5 fruit fly cellular contexts compared by ENCODE assay signal in the genomic region with DNA sequence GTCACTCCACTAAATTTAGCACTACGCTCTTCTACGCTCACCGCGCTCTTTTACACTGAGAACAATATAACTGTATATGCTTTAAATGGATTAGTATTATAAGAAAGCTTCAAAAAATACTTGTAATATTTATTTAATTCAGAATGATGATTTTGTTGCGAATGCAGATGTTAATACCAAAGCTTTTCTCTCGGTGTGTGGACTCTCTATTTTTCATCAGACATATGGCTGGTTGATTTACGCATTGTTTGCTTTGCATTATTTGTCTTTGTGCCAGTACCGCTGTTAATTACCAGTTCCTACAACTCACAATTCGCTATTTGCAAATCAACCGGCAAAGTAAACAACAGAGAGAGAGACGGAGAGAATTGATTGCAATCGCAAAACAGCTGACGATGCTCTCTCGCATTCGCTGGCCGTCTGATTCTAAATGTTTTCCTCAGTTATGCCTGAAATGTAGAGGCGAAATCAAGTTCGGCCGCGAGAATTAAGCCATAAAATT.
A peak's percentile ranks its signal among the peaks of the same experiment; 100 is the strongest.
TF ChIP-seq lines count a peak whose summit lies in the region.

No protein-coding gene starts in this region.

- TF ChIP-seq CTCF in whole organism, embryonic (GFP tag; optimal IDR thresholded peaks at IDR 0.05; lab: Kevin White, UChicago), result peak; percentile 41

TF ChIP-seq in whole organism, adult, 20 proteins besides CTCF, POLR2A, EP300 and RAD21 (continues in another document):
- TF ChIP-seq Mnt (GFP tag; optimal IDR thresholded peaks at IDR 0.05; lab: Kevin White, UChicago) (peak; percentile 98), CG33017 (tag; optimal IDR thresholded peaks at IDR 0.05; lab: Kevin White, UChicago) (peak; percentile 100), pad (GFP tag; optimal IDR thresholded peaks at IDR 0.05; lab: Kevin White, UChicago) (peak; percentile 96), kay (GFP tag; lab: Kevin White, UChicago; ENCODE audit: borderline replicate concordance) (peak; percentile 96), toe (GFP tag; optimal IDR thresholded peaks at IDR 0.05; lab: Kevin White, UChicago) (peak; percentile 97), tj (GFP tag; optimal IDR thresholded peaks at IDR 0.05; lab: Kevin White, UChicago) (peak; percentile 95), CG14711 (tag; optimal IDR thresholded peaks at IDR 0.05; lab: Kevin White, UChicago) (peak; percentile 96), bab1 (GFP tag; optimal IDR thresholded peaks at IDR 0.05; lab: Kevin White, UChicago) (peak; percentile 99), CG12768 (GFP tag; optimal IDR thresholded peaks at IDR 0.05; lab: Kevin White, UChicago) (peak; percentile 99), CG11617 (GFP tag; optimal IDR thresholded peaks at IDR 0.05; lab: Kevin White, UChicago) (peak; percentile 99), CG7101 (tag; optimal IDR thresholded peaks at IDR 0.05; lab: Kevin White, UChicago) (peak; percentile 99), Clk (GFP tag; optimal IDR thresholded peaks at IDR 0.05; lab: Kevin White, UChicago) (peak; percentile 96), cic (GFP tag; optimal IDR thresholded peaks at IDR 0.05; lab: Kevin White, UChicago) (peak; percentile 99), ovo (GFP tag; optimal IDR thresholded peaks at IDR 0.05; lab: Kevin White, UChicago) (peak; percentile 98), cnc (optimal IDR thresholded peaks at IDR 0.05; lab: Kevin White, UChicago) (no peak), CG7045 (GFP tag; optimal IDR thresholded peaks at IDR 0.05; lab: Kevin White, UChicago) (peak; percentile 99), Crg-1 (GFP tag; optimal IDR thresholded peaks at IDR 0.05; lab: Kevin White, UChicago) (peak; percentile 99)

TF ChIP-seq in whole organism, embryonic, 481 proteins besides CTCF, POLR2A, EP300 and RAD21 (continues in another document):
- TF ChIP-seq ato (GFP tag; IDR thresholded peaks at IDR 0.05; lab: Robert Waterston, UW; ENCODE audit: partially characterized antibody) (no peak), vnd (GFP tag; IDR thresholded peaks at IDR 0.05; lab: Robert Waterston, UW; ENCODE audit: partially characterized antibody) (no peak), D19A (tag; optimal IDR thresholded peaks at IDR 0.05; lab: Kevin White, UChicago) (peak; percentile 89), Atf-2 (GFP tag; optimal IDR thresholded peaks at IDR 0.05; lab: Kevin White, UChicago) (peak; percentile 94), Side (GFP tag; optimal IDR thresholded peaks at IDR 0.05; lab: Kevin White, UChicago) (peak; percentile 94), repo (GFP tag; optimal IDR thresholded peaks at IDR 0.05; lab: Kevin White, UChicago) (peak; percentile 88), GATAe (GFP tag; conservative IDR thresholded peaks at IDR 0.05; lab: Robert Waterston, UW) (peak; percentile 84), ftz-f1 (GFP tag; optimal IDR thresholded peaks at IDR 0.05; lab: Kevin White, UChicago) (peak; percentile 68), Oaz (GFP tag; IDR thresholded peaks at IDR 0.05; lab: Robert Waterston, UW) (peak; percentile 96), Pdp1 (GFP tag; optimal IDR thresholded peaks at IDR 0.05; lab: Kevin White, UChicago) (peak; percentile 94 to 96), Dip3 (GFP tag; optimal IDR thresholded peaks at IDR 0.05; lab: Kevin White, UChicago) (peak; percentile 96), pita (GFP tag; optimal IDR thresholded peaks at IDR 0.05; lab: Kevin White, UChicago) (no peak), tgo (GFP tag; IDR thresholded peaks at IDR 0.05; lab: Robert Waterston, UW) (peak; percentile 98), CG7987 (GFP tag; optimal IDR thresholded peaks at IDR 0.05; lab: Kevin White, UChicago) (peak; percentile 89), Opbp (GFP tag; IDR thresholded peaks at IDR 0.05; lab: Robert Waterston, UW; ENCODE audit: partially characterized antibody) (no peak), pzg (GFP tag; optimal IDR thresholded peaks at IDR 0.05; lab: Kevin White, UChicago) (peak; percentile 26)

TF ChIP-seq in whole organism, prepupa, 60 proteins besides CTCF, POLR2A, EP300 and RAD21 (continues in another document):
- peak; percentile 98 for TF ChIP-seq dsx (GFP tag; optimal IDR thresholded peaks at IDR 0.05; lab: Kevin White, UChicago; ENCODE audit: poor library complexity, severe bottlenecking)
- peak; percentile 98 for TF ChIP-seq topi (GFP tag; optimal IDR thresholded peaks at IDR 0.05; lab: Kevin White, UChicago)
- TF ChIP-seq CG6276 (GFP tag; optimal IDR thresholded peaks at IDR 0.05; lab: Kevin White, UChicago), result peak; percentile 97
- TF ChIP-seq Hr38 (GFP tag; optimal IDR thresholded peaks at IDR 0.05; lab: Kevin White, UChicago), result peak; percentile 85
- TF ChIP-seq CG9139 (GFP tag; optimal IDR thresholded peaks at IDR 0.05; lab: Kevin White, UChicago), result peak; percentile 97
- TF ChIP-seq lz (GFP tag; optimal IDR thresholded peaks at IDR 0.05; lab: Kevin White, UChicago), result peak; percentile 98
- peak; percentile 98 for TF ChIP-seq Lpt (GFP tag; optimal IDR thresholded peaks at IDR 0.05; lab: Kevin White, UChicago)
- TF ChIP-seq ss (GFP tag; optimal IDR thresholded peaks at IDR 0.05; lab: Kevin White, UChicago), result peak; percentile 97 to 99
- TF ChIP-seq Sox14 (GFP tag; optimal IDR thresholded peaks at IDR 0.05; lab: Kevin White, UChicago), result peak; percentile 99
- TF ChIP-seq CG7368 (GFP tag; optimal IDR thresholded peaks at IDR 0.05; lab: Kevin White, UChicago), result peak; percentile 98
- TF ChIP-seq Gug (GFP tag; IDR thresholded peaks at IDR 0.05; lab: Robert Waterston, UW), result peak; percentile 99
- TF ChIP-seq acj6 (GFP tag; optimal IDR thresholded peaks at IDR 0.05; lab: Kevin White, UChicago), result peak; percentile 98
- peak; percentile 95 for TF ChIP-seq CG11902 (GFP tag; optimal IDR thresholded peaks at IDR 0.05; lab: Kevin White, UChicago)
- peak; percentile 100 for TF ChIP-seq CG15336 (GFP tag; IDR thresholded peaks at IDR 0.05; lab: Robert Waterston, UW)
- peak; percentile 85 for TF ChIP-seq CG6854 (GFP tag; optimal IDR thresholded peaks at IDR 0.05; lab: Kevin White, UChicago)
- peak; percentile 96 for TF ChIP-seq dac (GFP tag; optimal IDR thresholded peaks at IDR 0.05; lab: Kevin White, UChicago)
- peak; percentile 99 for TF ChIP-seq CG32006 (GFP tag; optimal IDR thresholded peaks at IDR 0.05; lab: Kevin White, UChicago)

TF ChIP-seq in whole organism, pupa, 21 proteins besides CTCF, POLR2A, EP300 and RAD21 (continues in another document):
- peak; percentile 98 for TF ChIP-seq CG8159 (tag; optimal IDR thresholded peaks at IDR 0.05; lab: Kevin White, UChicago)
- TF ChIP-seq Pif1A (GFP tag; optimal IDR thresholded peaks at IDR 0.05; lab: Kevin White, UChicago), result peak; percentile 99
- TF ChIP-seq fd96Ca (GFP tag; IDR thresholded peaks at IDR 0.05; lab: Robert Waterston, UW), result peak; percentile 99
- peak; percentile 100 for TF ChIP-seq CG4496 (GFP tag; IDR thresholded peaks at IDR 0.05; lab: Robert Waterston, UW)
- peak; percentile 98 for TF ChIP-seq CG9948 (tag; optimal IDR thresholded peaks at IDR 0.05; lab: Kevin White, UChicago)
- TF ChIP-seq CG12605 (GFP tag; IDR thresholded peaks at IDR 0.05; lab: Robert Waterston, UW), result peak; percentile 100
- peak; percentile 96 for TF ChIP-seq CG13204 (GFP tag; optimal IDR thresholded peaks at IDR 0.05; lab: Kevin White, UChicago)
- TF ChIP-seq CG15710 (tag; optimal IDR thresholded peaks at IDR 0.05; lab: Kevin White, UChicago), result peak; percentile 99
- peak; percentile 97 for TF ChIP-seq Snoo (tag; optimal IDR thresholded peaks at IDR 0.05; lab: Kevin White, UChicago)
- peak; percentile 99 for TF ChIP-seq rn (GFP tag; IDR thresholded peaks at IDR 0.05; lab: Robert Waterston, UW)
- TF ChIP-seq gl (tag; optimal IDR thresholded peaks at IDR 0.05; lab: Kevin White, UChicago), result peak; percentile 98
- peak; percentile 99 for TF ChIP-seq CG34367 (tag; optimal IDR thresholded peaks at IDR 0.05; lab: Kevin White, UChicago)
- TF ChIP-seq Ets98B (GFP tag; IDR thresholded peaks at IDR 0.05; lab: Robert Waterston, UW), result peak; percentile 99
- peak; percentile 99 for TF ChIP-seq CG8301 (tag; optimal IDR thresholded peaks at IDR 0.05; lab: Kevin White, UChicago)
- TF ChIP-seq CG17806 (tag; optimal IDR thresholded peaks at IDR 0.05; lab: Kevin White, UChicago), result peak; percentile 98
- peak; percentile 80 for TF ChIP-seq EcR (GFP tag; optimal IDR thresholded peaks at IDR 0.05; lab: Kevin White, UChicago)
- TF ChIP-seq CG32121 (GFP tag; IDR thresholded peaks at IDR 0.05; lab: Robert Waterston, UW), result peak; percentile 99
- peak; percentile 99 for TF ChIP-seq Pif1B (GFP tag; optimal IDR thresholded peaks at IDR 0.05; lab: Kevin White, UChicago)
- no peak for TF ChIP-seq D1 (tag; optimal IDR thresholded peaks at IDR 0.05; lab: Kevin White, UChicago)
- peak; percentile 98 for TF ChIP-seq CG10348 (GFP tag; IDR thresholded peaks at IDR 0.05; lab: Robert Waterston, UW)

TF ChIP-seq in whole organism, wandering third instar larva, 38 proteins besides CTCF, POLR2A, EP300 and RAD21 (continues in another document):
- no peak for TF ChIP-seq Myc (optimal IDR thresholded peaks at IDR 0.05; lab: Kevin White, UChicago)
- peak; percentile 96 for TF ChIP-seq GATAd (GFP tag; optimal IDR thresholded peaks at IDR 0.05; lab: Kevin White, UChicago)
- TF ChIP-seq Sp1 (GFP tag; optimal IDR thresholded peaks at IDR 0.05; lab: Kevin White, UChicago), result peak; percentile 99
- TF ChIP-seq Hr78 (GFP tag; optimal IDR thresholded peaks at IDR 0.05; lab: Kevin White, UChicago), result no peak
- peak; percentile 96 for TF ChIP-seq sage (GFP tag; optimal IDR thresholded peaks at IDR 0.05; lab: Kevin White, UChicago)
- peak; percentile 100 for TF ChIP-seq Hr83 (GFP tag; optimal IDR thresholded peaks at IDR 0.05; lab: Kevin White, UChicago; ENCODE audit: poor library complexity, severe bottlenecking)
- peak; percentile 93 for TF ChIP-seq woc (GFP tag; optimal IDR thresholded peaks at IDR 0.05; lab: Kevin White, UChicago)
- TF ChIP-seq h (GFP tag; optimal IDR thresholded peaks at IDR 0.05; lab: Kevin White, UChicago), result peak; percentile 99
- TF ChIP-seq Dif (GFP tag; optimal IDR thresholded peaks at IDR 0.05; lab: Kevin White, UChicago; ENCODE audit: partially characterized antibody), result peak; percentile 78
- TF ChIP-seq HLH106 (tag; optimal IDR thresholded peaks at IDR 0.05; lab: Kevin White, UChicago), result peak; percentile 97
- TF ChIP-seq Vsx2 (GFP tag; optimal IDR thresholded peaks at IDR 0.05; lab: Kevin White, UChicago; ENCODE audit: partially characterized antibody), result no peak
- no peak for TF ChIP-seq CrebA (GFP tag; optimal IDR thresholded peaks at IDR 0.05; lab: Kevin White, UChicago; ENCODE audit: borderline replicate concordance)
- peak; percentile 99 for TF ChIP-seq OdsH (GFP tag; optimal IDR thresholded peaks at IDR 0.05; lab: Kevin White, UChicago)
- TF ChIP-seq fru (GFP tag; optimal IDR thresholded peaks at IDR 0.05; lab: Kevin White, UChicago), result peak; percentile 98
- TF ChIP-seq sv (GFP tag; optimal IDR thresholded peaks at IDR 0.05; lab: Kevin White, UChicago), result peak; percentile 89
- TF ChIP-seq ey (GFP tag; optimal IDR thresholded peaks at IDR 0.05; lab: Kevin White, UChicago), result peak; percentile 98
- peak; percentile 98 for TF ChIP-seq psq (GFP tag; optimal IDR thresholded peaks at IDR 0.05; lab: Kevin White, UChicago)
- no peak for TF ChIP-seq Abd-B (GFP tag; optimal IDR thresholded peaks at IDR 0.05; lab: Kevin White, UChicago)
- peak; percentile 99 for TF ChIP-seq br (GFP tag; optimal IDR thresholded peaks at IDR 0.05; lab: Kevin White, UChicago)
- TF ChIP-seq tai (GFP tag; optimal IDR thresholded peaks at IDR 0.05; lab: Kevin White, UChicago), result peak; percentile 97
- peak; percentile 95 for TF ChIP-seq CG32264 (GFP tag; optimal IDR thresholded peaks at IDR 0.05; lab: Kevin White, UChicago)
